Worm (Caenorhabditis elegans) whole organism, young adult: ENCODE measurements around the gene K10F12.7.

Experiments
- B0035.1 ChIP-seq: sonication (generic microtip); optimal IDR thresholded peaks from 2 replicates; lab custom pipeline; 2016; ENCODE audit warnings: missing genetic modification characterization, mild to moderate bottlenecking, missing compliant biosample characterization, missing genotype, missing genetic modification reagents
- B0336.3 ChIP-seq: fragments of 200-800 bp; sonication (Bioruptor generic); IDR thresholded peaks from 2 replicates; pipeline ENCODE4 v1.3.6; 2022; ENCODE audit warnings: missing genetic modification characterization, missing compliant biosample characterization
- C06A6.2 ChIP-seq: fragments of 200-800 bp; sonication (Bioruptor generic); conservative IDR thresholded peaks from 2 replicates; pipeline ENCODE4 v1.3.6; 2022; ENCODE audit warnings: missing genetic modification characterization, missing compliant biosample characterization
- atf-7 ChIP-seq: sonication (generic microtip); optimal IDR thresholded peaks from 2 replicates; lab custom pipeline; 2017; ENCODE audit warnings: mild to moderate bottlenecking, missing genetic modification characterization, missing compliant biosample characterization
- athp-1 ChIP-seq: sonication (generic microtip); optimal IDR thresholded peaks from 2 replicates; lab custom pipeline; 2017; ENCODE audit warnings: mild to moderate bottlenecking, missing genetic modification characterization, missing compliant biosample characterization
- attf-3 ChIP-seq: fragments of 200-800 bp; sonication (Bioruptor generic); conservative IDR thresholded peaks from 2 replicates; pipeline ENCODE4 v1.3.6; 2022; ENCODE audit warnings: missing genetic modification reagents, missing genetic modification characterization, missing compliant biosample characterization
- bed-2 ChIP-seq: fragments of 200-800 bp; sonication (Bioruptor generic); IDR thresholded peaks from 2 replicates; pipeline ENCODE4 v1.3.6; 2022; ENCODE audit warnings: missing genetic modification reagents, missing genetic modification characterization, missing compliant biosample characterization
- cebp-1 ChIP-seq, 2 experiments: fragments of 200-800 bp in 1 of 2; sonication (Bioruptor generic) in 1 of 2; sonication (generic microtip) in 1 of 2; IDR thresholded peaks in 1 of 2; optimal IDR thresholded peaks in 1 of 2; 2 replicates each; pipeline versions ENCODE4 v1.3.6 to Lab custom; 2017 to 2022; ENCODE audit warnings: missing compliant biosample characterization in 2 of 2, missing genetic modification characterization in 2 of 2, mild to moderate bottlenecking in 1 of 2, missing genetic modification reagents in 1 of 2, moderate library complexity in 1 of 2
- ceh-27 ChIP-seq: fragments of 200-800 bp; sonication (Bioruptor generic); optimal IDR thresholded peaks from 2 replicates; lab custom pipeline; 2018; ENCODE audit warnings: mild to moderate bottlenecking, missing genetic modification characterization, moderate library complexity, missing compliant biosample characterization
- ceh-91 ChIP-seq: fragments of 200-800 bp; sonication (Bioruptor generic); IDR thresholded peaks from 2 replicates; pipeline ENCODE4 v1.3.6; 2022; ENCODE audit warnings: missing genetic modification reagents, missing genetic modification characterization, missing compliant biosample characterization
- egl-18 ChIP-seq: fragments of 200-800 bp; sonication (Bioruptor generic); IDR thresholded peaks from 2 replicates; pipeline ENCODE4 v1.3.6; 2022; ENCODE audit warnings: missing genetic modification reagents, missing genetic modification characterization, missing compliant biosample characterization
- egl-44 ChIP-seq: fragments of 200-800 bp; sonication (Bioruptor generic); IDR thresholded peaks from 2 replicates; pipeline ENCODE4 v1.3.6; 2022; ENCODE audit warnings: missing genetic modification reagents, missing genetic modification characterization, missing compliant biosample characterization
- mxl-1 ChIP-seq: sonication (generic microtip); optimal IDR thresholded peaks from 2 replicates; lab custom pipeline; 2016; ENCODE audit warnings: missing genetic modification characterization, missing compliant biosample characterization
- nhr-27 ChIP-seq: fragments of 200-800 bp; sonication (Bioruptor generic); optimal IDR thresholded peaks from 2 replicates; lab custom pipeline; 2018; ENCODE audit warnings: mild to moderate bottlenecking, missing genetic modification characterization, moderate library complexity, missing compliant biosample characterization
- nhr-80 ChIP-seq: sonication (generic microtip); optimal IDR thresholded peaks from 2 replicates; lab custom pipeline; 2016; ENCODE audit warnings: missing genetic modification characterization, missing compliant biosample characterization
- sea-2 ChIP-seq: fragments of 200-800 bp; sonication (Bioruptor generic); IDR thresholded peaks from 2 replicates; pipeline ENCODE4 v1.3.6; 2022; ENCODE audit warnings: missing genetic modification characterization, missing compliant biosample characterization
- sptf-2 ChIP-seq: fragments of 200-800 bp; sonication (Bioruptor generic); optimal IDR thresholded peaks from 2 replicates; lab custom pipeline; 2018; ENCODE audit warnings: mild to moderate bottlenecking, missing genetic modification characterization, missing compliant biosample characterization
- ztf-18 ChIP-seq: sonication (generic microtip); optimal IDR thresholded peaks from 2 replicates; lab custom pipeline; 2016; ENCODE audit warnings: missing genotype, mild to moderate bottlenecking, missing genetic modification characterization, missing compliant biosample characterization

K10F12.7 gene

DNA sequence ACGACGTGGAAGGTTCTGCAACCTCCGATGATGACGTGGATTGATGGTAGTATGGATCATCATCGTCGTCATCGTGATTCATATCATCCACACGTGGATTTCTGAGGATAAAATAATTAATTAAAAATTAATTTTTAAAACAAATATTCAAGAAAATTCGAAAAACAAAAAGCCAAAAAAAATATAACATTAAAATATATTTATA, 39.3 kb downstream of the K10F12.7 start, which contains the start of gene Y50D7A.8:
Y50D7A.8 (minus strand) TSS at position 101 of the 205 bp plus-strand sequence.
- TF ChIP-seq C06A6.2 (GFP tag; lab: Robert Waterston, UW) (no peak), sea-2 (no peak), ceh-91 (GFP tag; lab: Robert Waterston, UW) (no peak), ztf-18 (tag; lab: Kevin White, UChicago) (no peak), nhr-80 (no peak), attf-3 (GFP tag; lab: Robert Waterston, UW) (no peak), athp-1 (tag; lab: Kevin White, UChicago) (no peak), mxl-1 (tag; lab: Kevin White, UChicago) (no peak), atf-7 (no peak), egl-18 (GFP tag; lab: Robert Waterston, UW) (no peak), cebp-1 (GFP tag; IDR thresholded peaks at IDR 0.05; lab: Robert Waterston, UW) (no peak), cebp-1 (tag; optimal IDR thresholded peaks at IDR 0.05; lab: Kevin White, UChicago) (no peak), bed-2 (GFP tag; lab: Robert Waterston, UW) (no peak), sptf-2 (GFP tag; lab: Kevin White, UChicago) (no peak), B0336.3 (GFP tag; lab: Robert Waterston, UW) (no peak), B0035.1 (no peak), ceh-27 (no peak), nhr-27 (tag; lab: Kevin White, UChicago) (no peak), egl-44 (GFP tag; lab: Robert Waterston, UW) (no peak)
